Worm (Caenorhabditis elegans) whole organism, L2 larva: Measurements from ENCODE around the gene gpa-6.

Source experiments
- ZK546.5 ChIP-seq: sonication (generic microtip); optimal IDR thresholded peaks from 2 replicates; lab custom pipeline; 2017; ENCODE audit warnings: missing biosample characterization, missing genetic modification characterization
- ama-1 ChIP-seq: fragments of 150-350 bp; optimal IDR thresholded peaks from 2 replicates; lab custom pipeline; 2018; ENCODE audit warnings: inconsistent platforms
- blmp-1 ChIP-seq: sonication (generic microtip); optimal IDR thresholded peaks from 2 replicates; lab custom pipeline; 2017; ENCODE audit warnings: missing genetic modification characterization, mild to moderate bottlenecking, missing compliant biosample characterization, antibody characterized with exemption, moderate library complexity; ENCODE audit not compliant: insufficient read depth
- crh-2 ChIP-seq: sonication (generic microtip); optimal IDR thresholded peaks from 2 replicates; lab custom pipeline; 2017; ENCODE audit warnings: missing biosample characterization, missing genetic modification characterization
- lin-39 ChIP-seq: fragments of 150-350 bp; optimal IDR thresholded peaks from 2 replicates; lab custom pipeline; 2014; ENCODE audit warnings: missing biosample characterization, missing genetic modification reagents, missing genetic modification characterization
- nhr-11 ChIP-seq: fragments of 150-350 bp; optimal IDR thresholded peaks from 2 replicates; lab custom pipeline; 2014; ENCODE audit warnings: missing biosample characterization, missing genetic modification characterization
- nhr-6 ChIP-seq: fragments of 150-350 bp; optimal IDR thresholded peaks from 2 replicates; lab custom pipeline; 2014; ENCODE audit warnings: missing biosample characterization, missing genetic modification characterization
- nhr-77 ChIP-seq: fragments of 150-350 bp; optimal IDR thresholded peaks from 2 replicates; lab custom pipeline; 2014; ENCODE audit warnings: missing biosample characterization, missing genetic modification characterization
- sma-3 ChIP-seq: sonication (generic microtip); optimal IDR thresholded peaks from 2 replicates; lab custom pipeline; 2016; ENCODE audit warnings: missing genetic modification reagents, missing genetic modification characterization, missing compliant biosample characterization
- unc-62 ChIP-seq: fragments of 150-350 bp; optimal IDR thresholded peaks from 2 replicates; lab custom pipeline; 2014; ENCODE audit warnings: missing biosample characterization, missing genetic modification reagents, missing genetic modification characterization

- no peak for TF ChIP-seq ama-1 (lab: Kevin White, UChicago)
- no peak for TF ChIP-seq sma-3 (GFP tag; lab: Kevin White, UChicago)
- no peak for TF ChIP-seq nhr-77 (tag; lab: Kevin White, UChicago)
- TF ChIP-seq lin-39 = no peak
- no peak for TF ChIP-seq ZK546.5 (tag; lab: Kevin White, UChicago)
- no peak for TF ChIP-seq unc-62 (GFP tag; lab: Kevin White, UChicago)
- TF ChIP-seq nhr-11 = no peak
- no peak for TF ChIP-seq crh-2 (tag; lab: Kevin White, UChicago)
- no peak for TF ChIP-seq nhr-6 (tag; lab: Kevin White, UChicago)
- TF ChIP-seq blmp-1 (tag; lab: Kevin White, UChicago) = no peak
These were observed 29.6 kb downstream of the gpa-6 start for ce11 chrX:13220609-13221008.
